Worm (Caenorhabditis elegans) whole organism, young adult: ENCODE data around the gene sri-61.
A peak's percentile ranks its signal among the peaks of the same experiment; 100 is the strongest.

Experiments
- B0035.1 ChIP-seq: sonication (generic microtip); optimal IDR thresholded peaks from 2 replicates; lab custom pipeline; 2016; ENCODE audit warnings: missing genetic modification characterization, mild to moderate bottlenecking, missing compliant biosample characterization, missing genotype, missing genetic modification reagents
- C06A6.2 ChIP-seq: fragments of 200-800 bp; sonication (Bioruptor generic); conservative IDR thresholded peaks from 2 replicates; pipeline ENCODE4 v1.3.6; 2022; ENCODE audit warnings: missing genetic modification characterization, missing compliant biosample characterization
- F22D6.2 ChIP-seq: sonication (generic microtip); optimal IDR thresholded peaks from 2 replicates; lab custom pipeline; 2016; ENCODE audit warnings: mild to moderate bottlenecking, missing genetic modification characterization, missing compliant biosample characterization
- F33H1.4 ChIP-seq: fragments of 200-800 bp; sonication (Bioruptor generic); IDR thresholded peaks from 2 replicates; pipeline ENCODE4 v1.3.6; 2022; ENCODE audit warnings: missing genetic modification reagents, missing genetic modification characterization, missing compliant biosample characterization
- F37B4.10 ChIP-seq: fragments of 200-800 bp; sonication (Bioruptor generic); IDR thresholded peaks from 2 replicates; pipeline ENCODE4 v1.3.6; 2022; ENCODE audit warnings: missing genetic modification characterization, missing compliant biosample characterization
- F57C9.4 ChIP-seq: sonication (generic microtip); optimal IDR thresholded peaks from 2 replicates; lab custom pipeline; 2017; ENCODE audit warnings: mild to moderate bottlenecking, missing genetic modification characterization, missing compliant biosample characterization
- Y67H2A.10 ChIP-seq: fragments of 200-800 bp; sonication (Bioruptor generic); conservative IDR thresholded peaks from 2 replicates; pipeline ENCODE4 v1.3.6; 2022; ENCODE audit warnings: missing genetic modification reagents, missing genetic modification characterization, missing compliant biosample characterization
- akir-1 ChIP-seq: fragments of 200-800 bp; sonication (Bioruptor generic); optimal IDR thresholded peaks from 2 replicates; lab custom pipeline; 2018; ENCODE audit warnings: mild to moderate bottlenecking, missing genetic modification characterization, moderate library complexity, missing compliant biosample characterization
- aptf-3 ChIP-seq: fragments of 200-800 bp; sonication (Bioruptor generic); IDR thresholded peaks from 2 replicates; pipeline ENCODE4 v1.3.6; 2022; ENCODE audit warnings: missing genetic modification characterization, missing compliant biosample characterization
- attf-3 ChIP-seq: fragments of 200-800 bp; sonication (Bioruptor generic); conservative IDR thresholded peaks from 2 replicates; pipeline ENCODE4 v1.3.6; 2022; ENCODE audit warnings: missing genetic modification reagents, missing genetic modification characterization, missing compliant biosample characterization
- attf-5 ChIP-seq: fragments of 200-800 bp; sonication (Bioruptor generic); optimal IDR thresholded peaks from 2 replicates; lab custom pipeline; 2018; ENCODE audit warnings: mild to moderate bottlenecking, missing genetic modification characterization, missing compliant biosample characterization
- cebp-1 ChIP-seq, 2 experiments: fragments of 200-800 bp in 1 of 2; sonication (Bioruptor generic) in 1 of 2; sonication (generic microtip) in 1 of 2; IDR thresholded peaks in 1 of 2; optimal IDR thresholded peaks in 1 of 2; 2 replicates each; pipeline versions ENCODE4 v1.3.6 to Lab custom; 2017 to 2022; ENCODE audit warnings: missing compliant biosample characterization in 2 of 2, missing genetic modification characterization in 2 of 2, mild to moderate bottlenecking in 1 of 2, missing genetic modification reagents in 1 of 2, moderate library complexity in 1 of 2
- cebp-2 ChIP-seq: fragments of 200-800 bp; sonication (Bioruptor generic); IDR thresholded peaks from 2 replicates; pipeline ENCODE4 v1.3.6; 2022; ENCODE audit warnings: missing genetic modification characterization, missing compliant biosample characterization
- ceh-27 ChIP-seq: fragments of 200-800 bp; sonication (Bioruptor generic); optimal IDR thresholded peaks from 2 replicates; lab custom pipeline; 2018; ENCODE audit warnings: mild to moderate bottlenecking, missing genetic modification characterization, moderate library complexity, missing compliant biosample characterization
- ceh-58 ChIP-seq: fragments of 200-800 bp; sonication (Bioruptor generic); IDR thresholded peaks from 2 replicates; pipeline ENCODE4 v1.3.6; 2022; ENCODE audit warnings: missing genetic modification characterization, missing compliant biosample characterization
- ceh-91 ChIP-seq: fragments of 200-800 bp; sonication (Bioruptor generic); IDR thresholded peaks from 2 replicates; pipeline ENCODE4 v1.3.6; 2022; ENCODE audit warnings: missing genetic modification reagents, missing genetic modification characterization, missing compliant biosample characterization
- egl-18 ChIP-seq: fragments of 200-800 bp; sonication (Bioruptor generic); IDR thresholded peaks from 2 replicates; pipeline ENCODE4 v1.3.6; 2022; ENCODE audit warnings: missing genetic modification reagents, missing genetic modification characterization, missing compliant biosample characterization
- him-1 ChIP-seq: sonication (generic microtip); optimal IDR thresholded peaks from 2 replicates; lab custom pipeline; 2016; ENCODE audit warnings: missing genotype, missing genetic modification reagents, missing genetic modification characterization, missing compliant biosample characterization
- hmg-1.2 ChIP-seq: fragments of 200-800 bp; sonication (Bioruptor generic); IDR thresholded peaks from 2 replicates; pipeline ENCODE4 v1.3.6; 2022; ENCODE audit warnings: missing genetic modification reagents, missing genetic modification characterization, missing compliant biosample characterization
- lin-26 ChIP-seq: fragments of 200-800 bp; sonication (Bioruptor generic); IDR thresholded peaks from 2 replicates; pipeline ENCODE4 v1.3.6; 2022; ENCODE audit warnings: missing genetic modification reagents, missing genetic modification characterization, missing compliant biosample characterization
- lin-40 ChIP-seq: sonication (generic microtip); optimal IDR thresholded peaks from 2 replicates; lab custom pipeline; 2016; ENCODE audit warnings: missing genetic modification characterization, mild to moderate bottlenecking, missing compliant biosample characterization, missing genotype, missing genetic modification reagents
- lir-1 ChIP-seq: fragments of 200-800 bp; sonication (Bioruptor generic); conservative IDR thresholded peaks from 2 replicates; pipeline ENCODE4 v1.3.6; 2022; ENCODE audit warnings: missing genetic modification reagents, missing genetic modification characterization, missing compliant biosample characterization
- madf-3 ChIP-seq: fragments of 200-800 bp; sonication (Bioruptor generic); IDR thresholded peaks from 2 replicates; pipeline ENCODE4 v1.3.6; 2022; ENCODE audit warnings: missing genetic modification reagents, missing genetic modification characterization, missing compliant biosample characterization
- madf-6 ChIP-seq: fragments of 200-800 bp; sonication (Bioruptor generic); IDR thresholded peaks from 2 replicates; pipeline ENCODE4 v1.3.6; 2022; ENCODE audit warnings: missing genetic modification reagents, missing genetic modification characterization, missing compliant biosample characterization
- mel-28 ChIP-seq: sonication (generic microtip); optimal IDR thresholded peaks from 2 replicates; lab custom pipeline; 2016; ENCODE audit warnings: borderline replicate concordance, mild to moderate bottlenecking, missing genetic modification characterization, missing compliant biosample characterization
- nfyb-1 ChIP-seq: fragments of 200-800 bp; sonication (Bioruptor generic); IDR thresholded peaks from 2 replicates; pipeline ENCODE4 v1.3.6; 2022; ENCODE audit warnings: missing genetic modification reagents, missing genetic modification characterization, missing compliant biosample characterization
- nhr-179 ChIP-seq: sonication (generic microtip); optimal IDR thresholded peaks from 2 replicates; lab custom pipeline; 2016; ENCODE audit warnings: mild to moderate bottlenecking, missing genetic modification characterization, missing compliant biosample characterization
- nhr-80 ChIP-seq: sonication (generic microtip); optimal IDR thresholded peaks from 2 replicates; lab custom pipeline; 2016; ENCODE audit warnings: missing genetic modification characterization, missing compliant biosample characterization
- repo-1 ChIP-seq: sonication (generic microtip); optimal IDR thresholded peaks from 2 replicates; lab custom pipeline; 2017; ENCODE audit warnings: mild to moderate bottlenecking, missing genetic modification characterization, missing compliant biosample characterization
- rpc-1 ChIP-seq, 2 experiments: fragments of 150-350 bp in 1 of 2; sonication (generic microtip) in 1 of 2; optimal IDR thresholded peaks; 2 replicates each; lab custom pipeline; 2014 to 2018; ENCODE audit warnings: missing biosample characterization in 1 of 2, missing genetic modification characterization in 1 of 2, missing genetic modification reagents in 1 of 2, missing genotype in 1 of 2
- snpc-1.3 ChIP-seq: sonication (generic microtip); optimal IDR thresholded peaks from 2 replicates; lab custom pipeline; 2017; ENCODE audit warnings: missing genetic modification characterization, mild to moderate bottlenecking, missing compliant biosample characterization, antibody characterized with exemption, moderate library complexity, missing genotype, missing genetic modification reagents; ENCODE audit not compliant: insufficient read depth
- tbx-9 ChIP-seq: sonication (generic microtip); optimal IDR thresholded peaks from 2 replicates; lab custom pipeline; 2016; ENCODE audit warnings: borderline replicate concordance, missing genetic modification characterization, inconsistent platforms, missing compliant biosample characterization
- tlf-1 ChIP-seq: fragments of 200-800 bp; sonication (Bioruptor generic); optimal IDR thresholded peaks from 2 replicates; lab custom pipeline; 2018; ENCODE audit warnings: mild to moderate bottlenecking, missing genetic modification characterization, missing compliant biosample characterization
- xnd-1 ChIP-seq: sonication (generic microtip); optimal IDR thresholded peaks from 2 replicates; lab custom pipeline; 2016; ENCODE audit warnings: missing genotype, missing genetic modification reagents, missing genetic modification characterization, missing compliant biosample characterization
- zfh-2 ChIP-seq: fragments of 200-800 bp; sonication (Bioruptor generic); conservative IDR thresholded peaks from 2 replicates; pipeline ENCODE4 v1.3.6; 2022; ENCODE audit warnings: missing genetic modification reagents, missing genetic modification characterization, missing compliant biosample characterization
- ztf-18 ChIP-seq: sonication (generic microtip); optimal IDR thresholded peaks from 2 replicates; lab custom pipeline; 2016; ENCODE audit warnings: missing genotype, mild to moderate bottlenecking, missing genetic modification characterization, missing compliant biosample characterization
- ztf-3 ChIP-seq: fragments of 200-800 bp; sonication (Bioruptor generic); optimal IDR thresholded peaks from 2 replicates; lab custom pipeline; 2018; ENCODE audit warnings: mild to moderate bottlenecking, missing genetic modification characterization, missing compliant biosample characterization

Gene sri-61

ce11 chrII:2735192-2735591 lies 35.1 kb upstream of the sri-61 start, which contains the start of gene wdr-31:
TSS of gene wdr-31 (minus strand) at chrII:2735292.
- TF ChIP-seq attf-3 (GFP tag; lab: Robert Waterston, UW): no peak
- no peak for TF ChIP-seq ztf-18
- TF ChIP-seq lin-26 (GFP tag; lab: Robert Waterston, UW): no peak
- no peak for TF ChIP-seq snpc-1.3 (tag; lab: Kevin White, UChicago)
- no peak for TF ChIP-seq lin-40 (tag; lab: Kevin White, UChicago)
- no peak for TF ChIP-seq C06A6.2 (GFP tag; lab: Robert Waterston, UW)
- TF ChIP-seq, all 124 proteins: peak for 0

- TF ChIP-seq cebp-1 (GFP tag; IDR thresholded peaks at IDR 0.05; lab: Robert Waterston, UW) (no peak), cebp-1 (tag; optimal IDR thresholded peaks at IDR 0.05; lab: Kevin White, UChicago) (peak; percentile 10), madf-6 (GFP tag; lab: Robert Waterston, UW) (no peak; the same call in 1 of the 2 replicates), attf-5 (GFP tag; lab: Kevin White, UChicago) (no peak), hmg-1.2 (GFP tag; lab: Robert Waterston, UW) (peak; percentile 61; the same call in 1 of the 2 replicates), madf-3 (0 out of 2 replicates have a peak, but pooled peaks have one; percentile 23), cebp-2 (GFP tag; lab: Robert Waterston, UW) (0 out of 2 replicates have a peak, but pooled peaks have one; percentile 12), zfh-2 (peak; percentile 39; the same call in 1 of the 2 replicates)
Observed at ce11 chrII:2734735-2735134, 34.6 kb upstream of the sri-61 start.

ce11 chrII:2734266-2734665 lies 34.1 kb upstream of the sri-61 start:
- TF ChIP-seq F22D6.2 (tag; lab: Kevin White, UChicago): no peak
- no peak for TF ChIP-seq F57C9.4 (tag; lab: Kevin White, UChicago)
- no peak for TF ChIP-seq ztf-3
- TF ChIP-seq F33H1.4 (GFP tag; lab: Robert Waterston, UW): no peak
- TF ChIP-seq him-1 (tag; lab: Kevin White, UChicago): no peak
- TF ChIP-seq lin-26 (GFP tag; lab: Robert Waterston, UW): no peak
- no peak for TF ChIP-seq akir-1 (GFP tag; lab: Kevin White, UChicago)
- no peak for TF ChIP-seq ceh-58 (GFP tag; lab: Robert Waterston, UW)
- no peak for TF ChIP-seq mel-28 (tag; lab: Kevin White, UChicago)

- TF ChIP-seq Y67H2A.10 (GFP tag; lab: Robert Waterston, UW) (no peak), madf-6 (GFP tag; lab: Robert Waterston, UW) (no peak), lir-1 (GFP tag; lab: Robert Waterston, UW) (no peak), F37B4.10 (GFP tag; lab: Robert Waterston, UW) (no peak), egl-18 (GFP tag; lab: Robert Waterston, UW) (no peak), tbx-9 (tag; lab: Kevin White, UChicago) (no peak), nfyb-1 (no peak), ceh-91 (GFP tag; lab: Robert Waterston, UW) (no peak), aptf-3 (no peak), cebp-2 (GFP tag; lab: Robert Waterston, UW) (no peak), nhr-179 (tag; lab: Kevin White, UChicago) (no peak), ceh-27 (GFP tag; lab: Kevin White, UChicago) (no peak), B0035.1 (tag; lab: Kevin White, UChicago) (no peak), rpc-1 (optimal IDR thresholded peaks at IDR 0.05; lab: Kevin White, UChicago) (no peak), rpc-1 (tag; optimal IDR thresholded peaks at IDR 0.05; lab: Kevin White, UChicago) (no peak), repo-1 (no peak), tlf-1 (GFP tag; lab: Kevin White, UChicago) (no peak), ztf-18 (no peak), nhr-80 (no peak), xnd-1 (tag; lab: Kevin White, UChicago) (no peak)
Observed at ce11 chrII:2730647-2731046, 30.5 kb upstream of the sri-61 start.
